Worm (Caenorhabditis elegans) whole organism, L3 larva: ENCODE data around the gene str-209.
A peak's percentile ranks its signal among the peaks of the same experiment; 100 is the strongest.

Experiments
- ZK546.5 ChIP-seq: sonication (generic microtip); optimal IDR thresholded peaks from 2 replicates; lab custom pipeline; 2017; ENCODE audit warnings: missing biosample characterization, missing genetic modification characterization
- aly-2 ChIP-seq: fragments of 150-350 bp; optimal IDR thresholded peaks from 2 replicates; lab custom pipeline; 2014; ENCODE audit warnings: missing biosample characterization, missing genetic modification characterization
- ceh-16 ChIP-seq: sonication (generic microtip); optimal IDR thresholded peaks from 2 replicates; lab custom pipeline; 2017; ENCODE audit warnings: missing biosample characterization, missing genetic modification characterization
- ceh-28 ChIP-seq: fragments of 150-350 bp; optimal IDR thresholded peaks from 2 replicates; lab custom pipeline; 2014; ENCODE audit warnings: missing biosample characterization, missing genetic modification reagents, missing genetic modification characterization
- daf-12 ChIP-seq: fragments of 150-350 bp; optimal IDR thresholded peaks from 2 replicates; lab custom pipeline; 2014; ENCODE audit warnings: missing biosample characterization, missing genetic modification reagents, missing genetic modification characterization
- egl-27 ChIP-seq: sonication (generic microtip); optimal IDR thresholded peaks from 4 replicates; lab custom pipeline; 2017; ENCODE audit warnings: missing biosample characterization, missing genetic modification reagents, missing genetic modification characterization
- elt-1 ChIP-seq: fragments of 150-350 bp; optimal IDR thresholded peaks from 2 replicates; lab custom pipeline; 2014; ENCODE audit warnings: missing biosample characterization, missing genetic modification characterization
- elt-2 ChIP-seq: sonication (generic microtip); optimal IDR thresholded peaks from 2 replicates; lab custom pipeline; 2016; ENCODE audit warnings: missing genetic modification reagents, mild to moderate bottlenecking, missing genetic modification characterization, missing compliant biosample characterization
- elt-3 ChIP-seq, 3 experiments: fragments of 150-350 bp in 1 of 3; sonication (generic microtip) in 2 of 3; optimal IDR thresholded peaks; 2 replicates in 2 of 3; 4 replicates in 1 of 3; lab custom pipeline; 2014 to 2017; ENCODE audit warnings: missing biosample characterization in 3 of 3, missing genetic modification characterization in 3 of 3
- fkh-2 ChIP-seq: fragments of 150-350 bp; optimal IDR thresholded peaks from 2 replicates; lab custom pipeline; 2014; ENCODE audit warnings: missing biosample characterization, missing genetic modification reagents, missing genetic modification characterization
- hmg-11 ChIP-seq: sonication (generic microtip); optimal IDR thresholded peaks from 2 replicates; lab custom pipeline; 2016; ENCODE audit warnings: missing genetic modification characterization, missing compliant biosample characterization
- lin-15B ChIP-seq: fragments of 150-350 bp; optimal IDR thresholded peaks from 2 replicates; lab custom pipeline; 2014; ENCODE audit warnings: missing biosample characterization, missing genetic modification characterization
- lsy-12 ChIP-seq: sonication (generic microtip); optimal IDR thresholded peaks from 2 replicates; lab custom pipeline; 2016; ENCODE audit warnings: mild to moderate bottlenecking, missing genetic modification characterization, missing compliant biosample characterization
- mdl-1 ChIP-seq: fragments of 150-350 bp; optimal IDR thresholded peaks from 2 replicates; lab custom pipeline; 2014; ENCODE audit warnings: missing biosample characterization, missing genetic modification characterization
- nfya-1 ChIP-seq: sonication (generic microtip); optimal IDR thresholded peaks from 2 replicates; lab custom pipeline; 2017; ENCODE audit warnings: missing genetic modification characterization, mild to moderate bottlenecking, missing compliant biosample characterization, antibody characterized with exemption, moderate library complexity; ENCODE audit not compliant: insufficient read depth
- nhr-11 ChIP-seq: fragments of 150-350 bp; optimal IDR thresholded peaks from 2 replicates; lab custom pipeline; 2014; ENCODE audit warnings: missing biosample characterization, missing genetic modification characterization
- nhr-23 ChIP-seq: fragments of 150-350 bp; optimal IDR thresholded peaks from 2 replicates; lab custom pipeline; 2014; ENCODE audit warnings: missing biosample characterization, missing genetic modification reagents, missing genetic modification characterization
- nhr-25 ChIP-seq: sonication (generic microtip); optimal IDR thresholded peaks from 2 replicates; lab custom pipeline; 2017; ENCODE audit warnings: missing biosample characterization, missing genetic modification characterization
- nhr-43 ChIP-seq: sonication (generic microtip); optimal IDR thresholded peaks from 2 replicates; lab custom pipeline; 2016; ENCODE audit warnings: mild to moderate bottlenecking, missing genetic modification characterization, missing compliant biosample characterization; ENCODE audit not compliant: poor library complexity, severe bottlenecking
- nhr-67 ChIP-seq: fragments of 150-350 bp; optimal IDR thresholded peaks from 2 replicates; lab custom pipeline; 2014; ENCODE audit warnings: missing biosample characterization, missing genetic modification characterization
- nhr-76 ChIP-seq: fragments of 150-350 bp; sonication (generic microtip); optimal IDR thresholded peaks from 5 replicates; lab custom pipeline; 2014; ENCODE audit warnings: missing biosample characterization, missing genetic modification characterization
- pqm-1 ChIP-seq: fragments of 150-350 bp; optimal IDR thresholded peaks from 2 replicates; lab custom pipeline; 2017; ENCODE audit warnings: missing biosample characterization, missing genetic modification characterization, inconsistent platforms
- snpc-4 ChIP-seq: fragments of 150-350 bp; optimal IDR thresholded peaks from 2 replicates; lab custom pipeline; 2014; ENCODE audit warnings: missing biosample characterization, missing genetic modification characterization
- unc-39 ChIP-seq: sonication (generic microtip); optimal IDR thresholded peaks from 4 replicates; lab custom pipeline; 2017; ENCODE audit warnings: missing biosample characterization, missing genetic modification characterization
- unc-62 ChIP-seq: fragments of 150-350 bp; sonication (generic microtip); optimal IDR thresholded peaks from 4 replicates; lab custom pipeline; 2014; ENCODE audit warnings: missing biosample characterization, missing genetic modification reagents, missing genetic modification characterization

Gene str-209

ce11 chrV:4908591-4908990 is 40.1 kb upstream of the str-209 start, which contains the start of gene ugt-13 (continued):
- TF ChIP-seq nhr-11 (tag; lab: Kevin White, UChicago) (no peak), elt-3 (tag; optimal IDR thresholded peaks at IDR 0.05; lab: Kevin White, UChicago) (peak in 1 of 3 experiments; percentile 43)

- TF ChIP-seq elt-3 (tag; optimal IDR thresholded peaks at IDR 0.05; lab: Kevin White, UChicago), result no peak
- peak; percentile 30 for TF ChIP-seq nhr-23 (tag; lab: Kevin White, UChicago)
- peak; percentile 77 for TF ChIP-seq nhr-43
- peak; percentile 62 for TF ChIP-seq elt-1 (tag; lab: Kevin White, UChicago)
- no peak for TF ChIP-seq aly-2 (tag; lab: Kevin White, UChicago)
Observed at ce11 chrV:4912313-4912712, 36.4 kb upstream of the str-209 start, which contains the start of gene H23N18.5. TSS of gene H23N18.5 (minus strand) at chrV:4912381.

- TF ChIP-seq unc-62 (no peak), nhr-25 (tag; lab: Kevin White, UChicago) (no peak), nfya-1 (no peak), unc-39 (tag; lab: Kevin White, UChicago) (no peak), nhr-76 (tag; lab: Kevin White, UChicago) (no peak), elt-3 (tag; optimal IDR thresholded peaks at IDR 0.05; lab: Kevin White, UChicago) (no peak), snpc-4 (tag; lab: Kevin White, UChicago) (no peak), fkh-2 (tag; lab: Kevin White, UChicago) (no peak), ZK546.5 (tag; lab: Kevin White, UChicago) (no peak), nhr-67 (tag; lab: Kevin White, UChicago) (no peak)
Observed at ce11 chrV:4913853-4914252, 34.9 kb upstream of the str-209 start.

- TF ChIP-seq daf-12 (tag; lab: Kevin White, UChicago), result no peak
- peak; percentile 26 for TF ChIP-seq pqm-1 (tag; lab: Kevin White, UChicago)
- peak; percentile 72 for TF ChIP-seq elt-2 (tag; lab: Kevin White, UChicago)
Observed at ce11 chrV:4914879-4915278, 33.9 kb upstream of the str-209 start, which contains the start of gene H23N18.6. TSS of gene H23N18.6 (minus strand) at chrV:4915079.

- no peak for TF ChIP-seq egl-27
- TF ChIP-seq lin-15B, result no peak
- no peak for TF ChIP-seq ZK546.5 (tag; lab: Kevin White, UChicago)
- no peak for TF ChIP-seq lsy-12 (tag; lab: Kevin White, UChicago)
- TF ChIP-seq hmg-11 (tag; lab: Kevin White, UChicago), result no peak
- TF ChIP-seq nhr-23 (tag; lab: Kevin White, UChicago), result no peak
Observed at ce11 chrV:4918091-4918624, 30.6 kb upstream of the str-209 start, which contains the start of gene C02E7.7. TSS of gene C02E7.7 (minus strand) at chrV:4918574.

- TF ChIP-seq elt-3 (tag; optimal IDR thresholded peaks at IDR 0.05; lab: Kevin White, UChicago) (peak in 1 of 3 experiments; percentile 22), mdl-1 (tag; lab: Kevin White, UChicago) (no peak), nfya-1 (peak; percentile 9), nhr-43 (peak; percentile 92), nhr-23 (tag; lab: Kevin White, UChicago) (peak; percentile 0), nhr-25 (tag; lab: Kevin White, UChicago) (peak; percentile 97), elt-1 (tag; lab: Kevin White, UChicago) (peak; percentile 94), daf-12 (tag; lab: Kevin White, UChicago) (no peak)
Observed at ce11 chrV:4918664-4919257, 30.0 kb upstream of the str-209 start, which contains the start of gene C02E7.6. TSS of gene C02E7.6 (plus strand) at chrV:4919207.

- TF ChIP-seq ceh-16 (tag; lab: Kevin White, UChicago) (no peak), ceh-28 (tag; lab: Kevin White, UChicago) (no peak)
Observed at ce11 chrV:4920690-4921152, 28.0 kb upstream of the str-209 start, which contains the start of the genes C02E7.8 and srh-23. TSS of gene C02E7.8 (minus strand) at chrV:4920790. TSS of gene srh-23 (plus strand) at chrV:4921102.
